Fruit fly (Drosophila melanogaster): Measurements from ENCODE around the gene b.

The b gene

dm6 chr2L:13835002-13835910, 14.2 kb downstream of the b start, which contains the start of the genes mRpS23 and CenG1A (continued):
- TF ChIP-seq Ptx1 (GFP tag; IDR thresholded peaks at IDR 0.05) (peak; percentile 100), cato (GFP tag; optimal IDR thresholded peaks at IDR 0.05; ENCODE audit: borderline replicate concordance) (peak; percentile 100), slou (GFP tag; optimal IDR thresholded peaks at IDR 0.05) (peak; percentile 99), ham (GFP tag; IDR thresholded peaks at IDR 0.05) (peak; percentile 100), D19B (GFP tag; optimal IDR thresholded peaks at IDR 0.05) (peak; percentile 98), onecut (GFP tag; IDR thresholded peaks at IDR 0.05) (peak; percentile 99), aop (GFP tag; IDR thresholded peaks at IDR 0.05) (peak; percentile 99), NC2α (GFP tag; optimal IDR thresholded peaks at IDR 0.05) (peak; percentile 99), CG5953 (GFP tag; IDR thresholded peaks at IDR 0.05) (peak; percentile 100), wdn (GFP tag; IDR thresholded peaks at IDR 0.05) (peak; percentile 100), CG17328 (GFP tag; IDR thresholded peaks at IDR 0.05) (peak; percentile 100), Opbp (GFP tag; IDR thresholded peaks at IDR 0.05; ENCODE audit: partially characterized antibody) (peak; percentile 63), CG13424 (tag; optimal IDR thresholded peaks at IDR 0.05) (peak; percentile 100), D19A (tag; optimal IDR thresholded peaks at IDR 0.05) (peak; percentile 98), unc-4 (GFP tag; IDR thresholded peaks at IDR 0.05; ENCODE audit: partially characterized antibody) (peak; percentile 82), CG31441 (GFP tag; IDR thresholded peaks at IDR 0.05) (peak; percentile 99), chm (GFP tag; IDR thresholded peaks at IDR 0.05) (peak; percentile 100), Med (GFP tag) (peak; percentile 100), CG4282 (GFP tag; optimal IDR thresholded peaks at IDR 0.05) (peak; percentile 99), ttk (GFP tag; IDR thresholded peaks at IDR 0.05) (peak; percentile 100), dm (GFP tag; optimal IDR thresholded peaks at IDR 0.05) (peak; percentile 99), Asciz (GFP tag; optimal IDR thresholded peaks at IDR 0.05) (peak; percentile 100), tup (GFP tag; optimal IDR thresholded peaks at IDR 0.05) (peak; percentile 99), HmgZ (tag; optimal IDR thresholded peaks at IDR 0.05) (peak; percentile 100), CG13123 (GFP tag; optimal IDR thresholded peaks at IDR 0.05) (peak; percentile 99), HmgD (GFP tag; optimal IDR thresholded peaks at IDR 0.05) (peak; percentile 99), CrebB (tag; optimal IDR thresholded peaks at IDR 0.05) (peak; percentile 100), Usf (GFP tag; optimal IDR thresholded peaks at IDR 0.05) (peak; percentile 99), CG9797 (GFP tag; optimal IDR thresholded peaks at IDR 0.05) (peak; percentile 94), repo (GFP tag; optimal IDR thresholded peaks at IDR 0.05) (peak; percentile 99), CG10431 (GFP tag; optimal IDR thresholded peaks at IDR 0.05) (peak; percentile 97), bowl (GFP tag; IDR thresholded peaks at IDR 0.05) (peak; percentile 100), dimm (GFP tag; IDR thresholded peaks at IDR 0.05) (peak; percentile 99), Sry-δ (GFP tag; optimal IDR thresholded peaks at IDR 0.05) (peak; percentile 87), knrl (GFP tag; IDR thresholded peaks at IDR 0.05; ENCODE audit: partially characterized antibody) (peak; percentile 87), sima (GFP tag; optimal IDR thresholded peaks at IDR 0.05) (peak; percentile 98)

- TF ChIP-seq Med (GFP tag) (peak; percentile 64), tgo (GFP tag; IDR thresholded peaks at IDR 0.05) (no peak), CG6175 (GFP tag; IDR thresholded peaks at IDR 0.05) (no peak), CG13894 (tag; optimal IDR thresholded peaks at IDR 0.05) (no peak), CG16779 (GFP tag; IDR thresholded peaks at IDR 0.05) (no peak), Rfx (GFP tag; IDR thresholded peaks at IDR 0.05) (0 out of 2 replicates have a peak, but pooled peaks have one; percentile 7), Sry-δ (GFP tag; optimal IDR thresholded peaks at IDR 0.05) (no peak), CG2202 (tag; optimal IDR thresholded peaks at IDR 0.05) (no peak), nmo (GFP tag; optimal IDR thresholded peaks at IDR 0.05) (no peak), wek (GFP tag; optimal IDR thresholded peaks at IDR 0.05) (no peak), Drgx (GFP tag; IDR thresholded peaks at IDR 0.05) (0 out of 2 replicates have a peak, but pooled peaks have one; percentile 6), aop (GFP tag; IDR thresholded peaks at IDR 0.05) (no peak), Dp (GFP tag; optimal IDR thresholded peaks at IDR 0.05) (no peak), CG13775 (GFP tag; optimal IDR thresholded peaks at IDR 0.05) (peak; percentile 60), CG11695 (GFP tag; IDR thresholded peaks at IDR 0.05) (no peak), nerfin-1 (tag; optimal IDR thresholded peaks at IDR 0.05) (no peak), crp (GFP tag; optimal IDR thresholded peaks at IDR 0.05) (no peak)
Observed at dm6 chr2L:13835959-13836358, 14.9 kb downstream of the b start.

Data from whole organism, embryonic.